Worm (Caenorhabditis elegans) whole organism, L3 larva: Measurements from ENCODE around the gene csa-1.

Experiments
- R02D3.7 ChIP-seq: fragments of 150-350 bp; optimal IDR thresholded peaks from 2 replicates; lab custom pipeline; 2014; ENCODE audit warnings: missing biosample characterization, missing genetic modification characterization
- ZK546.5 ChIP-seq: sonication (generic microtip); optimal IDR thresholded peaks from 2 replicates; lab custom pipeline; 2017; ENCODE audit warnings: missing biosample characterization, missing genetic modification characterization
- ama-1 ChIP-seq: fragments of 150-350 bp; optimal IDR thresholded peaks from 2 replicates; lab custom pipeline; 2018
- ceh-16 ChIP-seq: sonication (generic microtip); optimal IDR thresholded peaks from 2 replicates; lab custom pipeline; 2017; ENCODE audit warnings: missing biosample characterization, missing genetic modification characterization
- ceh-28 ChIP-seq: fragments of 150-350 bp; optimal IDR thresholded peaks from 2 replicates; lab custom pipeline; 2014; ENCODE audit warnings: missing biosample characterization, missing genetic modification reagents, missing genetic modification characterization
- ceh-82 ChIP-seq: fragments of 150-350 bp; optimal IDR thresholded peaks from 2 replicates; lab custom pipeline; 2014; ENCODE audit warnings: missing biosample characterization, missing genetic modification characterization
- egl-5 ChIP-seq: fragments of 150-350 bp; optimal IDR thresholded peaks from 2 replicates; lab custom pipeline; 2017; ENCODE audit warnings: missing biosample characterization, missing genetic modification reagents, missing genetic modification characterization, inconsistent platforms
- elt-2 ChIP-seq: sonication (generic microtip); optimal IDR thresholded peaks from 2 replicates; lab custom pipeline; 2016; ENCODE audit warnings: missing genetic modification reagents, mild to moderate bottlenecking, missing genetic modification characterization, missing compliant biosample characterization
- elt-3 ChIP-seq, 3 experiments: fragments of 150-350 bp in 1 of 3; sonication (generic microtip) in 2 of 3; optimal IDR thresholded peaks; 2 replicates in 2 of 3; 4 replicates in 1 of 3; lab custom pipeline; 2014 to 2017; ENCODE audit warnings: missing biosample characterization in 3 of 3, missing genetic modification characterization in 3 of 3
- eor-1 ChIP-seq, 2 experiments: fragments of 150-350 bp; optimal IDR thresholded peaks; 2 replicates each; lab custom pipeline; 2014 to 2018; ENCODE audit warnings: missing biosample characterization in 2 of 2, missing genetic modification characterization in 2 of 2
- fkh-10 ChIP-seq: sonication (generic microtip); optimal IDR thresholded peaks from 2 replicates; lab custom pipeline; 2017; ENCODE audit warnings: missing biosample characterization, missing genetic modification reagents, missing genetic modification characterization
- fos-1 ChIP-seq: fragments of 150-350 bp; optimal IDR thresholded peaks from 2 replicates; lab custom pipeline; 2014; ENCODE audit warnings: missing biosample characterization, missing genetic modification characterization
- hmg-11 ChIP-seq: sonication (generic microtip); optimal IDR thresholded peaks from 2 replicates; lab custom pipeline; 2016; ENCODE audit warnings: missing genetic modification characterization, missing compliant biosample characterization
- jun-1 ChIP-seq: fragments of 150-350 bp; optimal IDR thresholded peaks from 2 replicates; lab custom pipeline; 2014; ENCODE audit warnings: missing biosample characterization, missing genetic modification reagents, missing genetic modification characterization
- lin-15B ChIP-seq: fragments of 150-350 bp; optimal IDR thresholded peaks from 2 replicates; lab custom pipeline; 2014; ENCODE audit warnings: missing biosample characterization, missing genetic modification characterization
- lin-39 ChIP-seq: fragments of 150-350 bp; optimal IDR thresholded peaks from 2 replicates; lab custom pipeline; 2018; ENCODE audit warnings: missing biosample characterization, missing genetic modification reagents, missing genetic modification characterization
- lsy-12 ChIP-seq: sonication (generic microtip); optimal IDR thresholded peaks from 2 replicates; lab custom pipeline; 2016; ENCODE audit warnings: mild to moderate bottlenecking, missing genetic modification characterization, missing compliant biosample characterization
- mdl-1 ChIP-seq: fragments of 150-350 bp; optimal IDR thresholded peaks from 2 replicates; lab custom pipeline; 2014; ENCODE audit warnings: missing biosample characterization, missing genetic modification characterization
- nfya-1 ChIP-seq: sonication (generic microtip); optimal IDR thresholded peaks from 2 replicates; lab custom pipeline; 2017; ENCODE audit warnings: missing genetic modification characterization, mild to moderate bottlenecking, missing compliant biosample characterization, antibody characterized with exemption, moderate library complexity; ENCODE audit not compliant: insufficient read depth
- nhr-11 ChIP-seq: fragments of 150-350 bp; optimal IDR thresholded peaks from 2 replicates; lab custom pipeline; 2014; ENCODE audit warnings: missing biosample characterization, missing genetic modification characterization
- nhr-12 ChIP-seq: fragments of 150-350 bp; optimal IDR thresholded peaks from 2 replicates; lab custom pipeline; 2014; ENCODE audit warnings: missing biosample characterization, missing genetic modification characterization
- nhr-23 ChIP-seq: fragments of 150-350 bp; optimal IDR thresholded peaks from 2 replicates; lab custom pipeline; 2014; ENCODE audit warnings: missing biosample characterization, missing genetic modification reagents, missing genetic modification characterization
- nhr-28 ChIP-seq: fragments of 150-350 bp; optimal IDR thresholded peaks from 2 replicates; lab custom pipeline; 2014; ENCODE audit warnings: missing biosample characterization, missing genetic modification characterization
- nhr-76 ChIP-seq: fragments of 150-350 bp; sonication (generic microtip); optimal IDR thresholded peaks from 5 replicates; lab custom pipeline; 2014; ENCODE audit warnings: missing biosample characterization, missing genetic modification characterization
- pha-4 ChIP-seq: fragments of 150-350 bp; optimal IDR thresholded peaks from 2 replicates; lab custom pipeline; 2014; ENCODE audit warnings: missing biosample characterization, missing genetic modification reagents, missing genetic modification characterization
- pqm-1 ChIP-seq: fragments of 150-350 bp; optimal IDR thresholded peaks from 2 replicates; lab custom pipeline; 2017; ENCODE audit warnings: missing biosample characterization, missing genetic modification characterization, inconsistent platforms
- snpc-4 ChIP-seq: fragments of 150-350 bp; optimal IDR thresholded peaks from 2 replicates; lab custom pipeline; 2014; ENCODE audit warnings: missing biosample characterization, missing genetic modification characterization
- tbx-2 ChIP-seq: sonication (generic microtip); optimal IDR thresholded peaks from 2 replicates; lab custom pipeline; 2016; ENCODE audit warnings: mild to moderate bottlenecking, missing genetic modification characterization, missing compliant biosample characterization
- unc-39 ChIP-seq: sonication (generic microtip); optimal IDR thresholded peaks from 4 replicates; lab custom pipeline; 2017; ENCODE audit warnings: missing biosample characterization, missing genetic modification characterization
- unc-62 ChIP-seq: fragments of 150-350 bp; sonication (generic microtip); optimal IDR thresholded peaks from 4 replicates; lab custom pipeline; 2014; ENCODE audit warnings: missing biosample characterization, missing genetic modification reagents, missing genetic modification characterization
- zag-1 ChIP-seq: fragments of 150-350 bp; optimal IDR thresholded peaks from 2 replicates; lab custom pipeline; 2014; ENCODE audit warnings: missing biosample characterization, missing genetic modification characterization
- ztf-11 ChIP-seq: fragments of 150-350 bp; optimal IDR thresholded peaks from 2 replicates; lab custom pipeline; 2014; ENCODE audit warnings: missing biosample characterization, missing genetic modification characterization
- ztf-4 ChIP-seq: fragments of 150-350 bp; optimal IDR thresholded peaks from 2 replicates; lab custom pipeline; 2014; ENCODE audit warnings: missing biosample characterization, missing genetic modification characterization

csa-1 gene

DNA sequence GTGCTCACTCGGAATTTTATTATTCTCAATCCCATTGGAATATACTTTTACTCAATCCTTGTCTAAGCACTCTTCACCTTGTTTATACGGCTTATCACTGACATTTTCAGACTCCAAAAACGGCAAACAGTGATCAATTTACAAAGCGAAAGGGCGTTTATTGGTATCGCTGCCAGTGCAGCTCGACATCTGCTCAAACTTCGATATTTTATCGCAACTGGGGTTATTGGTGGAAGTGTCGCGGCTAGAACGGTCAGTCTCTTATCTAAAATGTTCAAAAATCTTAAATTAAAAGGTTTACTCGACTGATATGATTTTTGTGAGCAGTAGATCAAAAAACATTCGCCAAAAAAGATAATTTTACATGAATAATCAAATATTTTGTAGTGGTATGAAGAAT, 6.0 kb upstream of the csa-1 start:
- TF ChIP-seq ceh-82 (tag; lab: Kevin White, UChicago) (no peak), pqm-1 (tag; lab: Kevin White, UChicago) (peak; percentile 76), jun-1 (peak; percentile 25), elt-2 (tag; lab: Kevin White, UChicago) (peak; percentile 81)

DNA sequence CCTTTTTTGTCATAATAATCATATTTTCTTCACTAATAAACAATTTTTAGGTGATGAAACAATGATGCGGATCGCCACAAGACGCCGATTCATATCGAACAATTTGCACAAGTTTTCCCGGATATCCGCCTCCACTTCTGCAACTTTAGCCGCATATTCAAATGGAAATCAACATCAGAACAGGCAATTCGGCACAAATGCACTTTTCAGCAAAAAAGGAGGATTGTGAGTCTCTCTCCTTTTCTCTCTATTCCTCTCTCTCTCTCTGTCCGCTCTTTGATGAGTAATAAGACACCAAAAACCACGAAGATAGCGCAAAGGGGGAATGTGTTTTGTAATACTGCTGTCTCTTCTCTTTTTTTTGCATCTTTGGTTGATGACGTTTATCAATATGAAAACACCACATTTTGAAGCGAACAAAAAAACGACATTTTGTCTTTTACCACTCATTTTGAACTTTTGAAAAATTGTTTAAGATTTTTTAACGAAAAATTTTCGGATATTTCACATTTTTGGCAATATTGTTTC, 5.4 kb upstream of the csa-1 start, which contains the start of gene eat-3:
eat-3 (plus strand) TSS at position 51 of the 528 bp plus-strand sequence.
- TF ChIP-seq pqm-1 (tag; lab: Kevin White, UChicago) = no peak
- TF ChIP-seq pha-4 = peak; percentile 20
- no peak for TF ChIP-seq ztf-4
- TF ChIP-seq eor-1 (tag; optimal IDR thresholded peaks at IDR 0.05; lab: Kevin White, UChicago) = no peak
- no peak for TF ChIP-seq unc-39 (tag; lab: Kevin White, UChicago)
- TF ChIP-seq ceh-28 (tag; lab: Kevin White, UChicago) = no peak
- TF ChIP-seq ceh-82 (tag; lab: Kevin White, UChicago) = no peak
- TF ChIP-seq lin-15B (tag; lab: Kevin White, UChicago) = no peak
- no peak for TF ChIP-seq snpc-4 (tag; lab: Kevin White, UChicago)
- peak; percentile 36 for TF ChIP-seq unc-62
- TF ChIP-seq nfya-1 (tag; lab: Kevin White, UChicago) = peak; percentile 49
- no peak for TF ChIP-seq ceh-16 (tag; lab: Kevin White, UChicago)
- TF ChIP-seq fkh-10 (GFP tag; lab: Kevin White, UChicago) = no peak
- TF ChIP-seq elt-3 (tag; optimal IDR thresholded peaks at IDR 0.05; lab: Kevin White, UChicago) = no peak
- TF ChIP-seq egl-5 = peak; percentile 29
- TF ChIP-seq nhr-12 (tag; lab: Kevin White, UChicago) = no peak
- TF ChIP-seq lin-39 (tag; lab: Kevin White, UChicago) = peak; percentile 29
- no peak for TF ChIP-seq mdl-1
- peak; percentile 16 for TF ChIP-seq hmg-11
- TF ChIP-seq nhr-76 = no peak
- no peak for TF ChIP-seq nhr-28 (tag; lab: Kevin White, UChicago)
- TF ChIP-seq R02D3.7 (tag; lab: Kevin White, UChicago) = no peak
- no peak for TF ChIP-seq lsy-12 (tag; lab: Kevin White, UChicago)
- no peak for TF ChIP-seq jun-1

DNA sequence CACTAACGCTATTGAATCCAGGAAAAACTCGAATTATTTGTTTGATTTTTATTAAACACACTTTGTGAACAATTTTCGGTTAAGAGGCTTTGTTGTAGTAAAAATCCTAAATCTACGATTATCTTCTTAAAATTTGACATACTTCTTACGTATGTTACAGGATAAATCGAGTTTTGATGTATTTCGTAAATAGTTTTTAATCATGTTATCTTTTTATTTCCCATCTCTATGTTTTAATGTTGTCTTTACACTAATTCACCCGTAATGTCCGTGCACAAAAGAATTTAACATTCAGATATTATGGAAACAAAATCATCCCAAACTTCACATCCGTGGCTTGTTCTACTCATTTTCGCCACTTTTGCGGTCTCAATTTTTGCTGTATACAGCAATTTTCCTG, 4.1 kb upstream of the csa-1 start, which contains the start of gene egli-1:
egli-1 (plus strand) TSS at position 301 of the 400 bp plus-strand sequence.
- TF ChIP-seq ama-1 (lab: Kevin White, UChicago) = no peak
- no peak for TF ChIP-seq nhr-11 (tag; lab: Kevin White, UChicago)
- TF ChIP-seq fos-1 = no peak
- no peak for TF ChIP-seq ztf-11 (tag; lab: Kevin White, UChicago)
- TF ChIP-seq ZK546.5 (tag; lab: Kevin White, UChicago) = no peak
- no peak for TF ChIP-seq zag-1

DNA sequence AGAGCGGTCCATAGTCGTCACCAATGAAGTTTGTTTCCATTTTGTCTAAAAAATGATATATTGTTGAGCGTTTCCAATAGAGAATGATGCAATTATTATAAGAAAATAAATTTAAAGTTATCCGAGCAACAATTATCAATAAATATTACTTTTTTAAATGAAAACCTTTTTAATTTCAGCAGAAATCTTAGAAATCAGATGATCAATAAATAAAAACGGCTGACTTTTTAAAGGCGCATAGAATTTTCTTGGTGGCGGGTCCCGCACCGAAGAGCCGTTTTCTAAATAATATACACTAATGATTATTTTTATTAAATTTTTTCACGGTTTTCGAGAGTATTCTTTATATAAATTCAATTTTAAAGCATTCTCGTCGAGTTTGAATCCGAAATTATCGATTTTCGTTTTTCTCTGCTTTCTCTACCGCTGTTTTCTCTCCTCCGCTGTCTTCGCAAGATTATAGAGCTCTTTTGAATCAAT, 3.4 kb upstream of the csa-1 start, which contains the start of gene rab-39:
rab-39 (minus strand) TSS at position 51 of the 480 bp plus-strand sequence.
- peak; percentile 46 for TF ChIP-seq R02D3.7 (tag; lab: Kevin White, UChicago)
- TF ChIP-seq pha-4 = peak; percentile 53
- peak; percentile 51 for TF ChIP-seq hmg-11
- TF ChIP-seq egl-5 = no peak
- TF ChIP-seq zag-1 = no peak
- no peak for TF ChIP-seq nhr-23
- no peak for TF ChIP-seq nhr-28 (tag; lab: Kevin White, UChicago)
- TF ChIP-seq tbx-2 (tag; lab: Kevin White, UChicago) = no peak
- peak; percentile 23 for TF ChIP-seq fkh-10 (GFP tag; lab: Kevin White, UChicago)
- peak; percentile 2 for TF ChIP-seq elt-2 (tag; lab: Kevin White, UChicago)
- peak; percentile 54 for TF ChIP-seq nfya-1 (tag; lab: Kevin White, UChicago)
- TF ChIP-seq lin-15B (tag; lab: Kevin White, UChicago) = peak; percentile 31
- TF ChIP-seq lin-39 (tag; lab: Kevin White, UChicago) = peak; percentile 18

DNA sequence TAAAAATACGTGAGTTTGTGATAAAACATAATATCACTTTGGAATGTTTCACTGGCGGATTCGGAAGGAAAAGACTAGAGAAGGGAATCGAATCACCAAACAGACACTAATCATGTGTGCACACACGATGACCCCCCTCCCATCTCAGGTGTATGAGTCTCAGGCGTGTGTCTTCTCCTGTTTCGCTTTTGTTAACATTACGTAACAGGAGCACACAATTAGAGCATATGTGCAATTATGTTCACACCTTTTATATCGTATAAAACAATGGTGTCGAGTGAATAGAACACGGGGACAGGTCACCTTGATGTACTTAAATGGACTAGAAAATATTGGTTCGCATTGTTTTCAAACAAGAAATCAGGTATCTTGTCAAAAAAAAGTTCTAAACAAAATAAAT, 2.7 kb downstream of the csa-1 start:
- TF ChIP-seq pha-4 = no peak
- TF ChIP-seq unc-39 (tag; lab: Kevin White, UChicago) = no peak
- no peak for TF ChIP-seq ceh-28 (tag; lab: Kevin White, UChicago)
- no peak for TF ChIP-seq zag-1
